Fruit fly (Drosophila melanogaster) whole organism, prepupa: Measurements from ENCODE around the gene Gbeta13F.

Experiments
- CG6792 ChIP-seq: fragments of 200-800 bp; sonication (Bioruptor generic); optimal IDR thresholded peaks from 3 replicates; lab custom pipeline; 2016; ENCODE audit warnings: missing biosample characterization, missing genetic modification characterization
- CG8632 ChIP-seq: fragments of 200-800 bp; sonication (Bioruptor generic); optimal IDR thresholded peaks from 3 replicates; lab custom pipeline; 2016; ENCODE audit warnings: missing biosample characterization, missing genetic modification characterization
- Eip93F ChIP-seq: fragments of 200-800 bp; sonication (Bioruptor generic); optimal IDR thresholded peaks from 2 replicates; lab custom pipeline; 2016; ENCODE audit warnings: missing biosample characterization, mild to moderate bottlenecking, missing genetic modification characterization
- Lpt ChIP-seq: fragments of 200-800 bp; sonication (Bioruptor generic); optimal IDR thresholded peaks from 3 replicates; lab custom pipeline; 2016; ENCODE audit warnings: missing biosample characterization, missing genetic modification characterization
- eg ChIP-seq: fragments of 200-800 bp; sonication (Bioruptor generic); IDR thresholded peaks from 3 replicates; pipeline ENCODE4 v1.3.6; 2022; ENCODE audit warnings: missing biosample characterization, missing genetic modification characterization
- spab ChIP-seq: fragments of 200-800 bp; sonication (Bioruptor generic); optimal IDR thresholded peaks from 2 replicates; lab custom pipeline; 2017; ENCODE audit warnings: missing biosample characterization, mild to moderate bottlenecking, missing genetic modification characterization, missing genetic modification reagents

- TF ChIP-seq spab (GFP tag; lab: Kevin White, UChicago) = no peak
- TF ChIP-seq CG6792 (GFP tag; lab: Kevin White, UChicago) = no peak
- no peak for TF ChIP-seq CG8632 (GFP tag; lab: Kevin White, UChicago)
- TF ChIP-seq Lpt (GFP tag; lab: Kevin White, UChicago) = no peak
- TF ChIP-seq Eip93F = no peak
- TF ChIP-seq eg (GFP tag; lab: Robert Waterston, UW) = no peak
Observed at dm6 chrX:15887247-15887616, 27.3 kb downstream of the Gbeta13F start, which contains the start of gene tay.
